Fruit fly (Drosophila melanogaster) whole organism, adult: ENCODE measurements around the gene yata.

Experiments
- CG11617 ChIP-seq: fragments of 200-800 bp; sonication (Bioruptor generic); optimal IDR thresholded peaks from 2 replicates; lab custom pipeline; 2017; ENCODE audit warnings: mild to moderate bottlenecking, missing biosample characterization, missing genetic modification reagents, missing genetic modification characterization
- CG12768 ChIP-seq: fragments of 200-800 bp; sonication (Bioruptor generic); optimal IDR thresholded peaks from 2 replicates; lab custom pipeline; 2017; ENCODE audit warnings: missing biosample characterization, missing genetic modification characterization, mild to moderate bottlenecking, moderate library complexity, missing genetic modification reagents
- CG14711 ChIP-seq: fragments of 200-800 bp; sonication (Bioruptor generic); optimal IDR thresholded peaks from 2 replicates; lab custom pipeline; 2018; ENCODE audit warnings: missing biosample characterization, mild to moderate bottlenecking, missing genetic modification characterization, moderate library complexity
- CG1620 ChIP-seq: fragments of 200-800 bp; sonication (Bioruptor generic); optimal IDR thresholded peaks from 2 replicates; lab custom pipeline; 2016; ENCODE audit warnings: missing biosample characterization, missing genetic modification characterization
- CG33017 ChIP-seq: fragments of 200-800 bp; sonication (Bioruptor generic); optimal IDR thresholded peaks from 2 replicates; lab custom pipeline; 2018; ENCODE audit warnings: missing biosample characterization, mild to moderate bottlenecking, missing genetic modification characterization, moderate library complexity
- CG5204 ChIP-seq: fragments of 200-800 bp; sonication (Bioruptor generic); optimal IDR thresholded peaks from 2 replicates; lab custom pipeline; 2016; ENCODE audit warnings: missing biosample characterization, missing genetic modification characterization
- CG7045 ChIP-seq: fragments of 200-800 bp; sonication (Bioruptor generic); optimal IDR thresholded peaks from 2 replicates; lab custom pipeline; 2017; ENCODE audit warnings: missing biosample characterization, mild to moderate bottlenecking, missing genetic modification characterization
- CG7101 ChIP-seq: fragments of 200-800 bp; sonication (Bioruptor generic); optimal IDR thresholded peaks from 2 replicates; lab custom pipeline; 2018; ENCODE audit warnings: missing biosample characterization, mild to moderate bottlenecking, missing genetic modification characterization, moderate library complexity
- Clk ChIP-seq: fragments of 200-800 bp; sonication (Bioruptor generic); optimal IDR thresholded peaks from 2 replicates; lab custom pipeline; 2017; ENCODE audit warnings: missing biosample characterization, missing genetic modification characterization
- Crg-1 ChIP-seq: fragments of 200-800 bp; sonication (Bioruptor generic); optimal IDR thresholded peaks from 2 replicates; lab custom pipeline; 2016; ENCODE audit warnings: missing biosample characterization, missing genetic modification characterization
- Hr96 ChIP-seq: fragments of 200-800 bp; sonication (Bioruptor generic); optimal IDR thresholded peaks from 2 replicates; lab custom pipeline; 2016; ENCODE audit warnings: missing biosample characterization, missing genetic modification characterization
- Mnt ChIP-seq: fragments of 200-800 bp; sonication (Bioruptor generic); optimal IDR thresholded peaks from 2 replicates; lab custom pipeline; 2016; ENCODE audit warnings: missing biosample characterization, mild to moderate bottlenecking, missing genetic modification characterization
- bab1 ChIP-seq: fragments of 200-800 bp; sonication (Bioruptor generic); optimal IDR thresholded peaks from 3 replicates; lab custom pipeline; 2019; ENCODE audit warnings: missing biosample characterization, mild to moderate bottlenecking, missing genetic modification characterization, moderate library complexity
- cic ChIP-seq: fragments of 200-800 bp; sonication (Bioruptor generic); optimal IDR thresholded peaks from 2 replicates; lab custom pipeline; 2017; ENCODE audit warnings: missing biosample characterization, mild to moderate bottlenecking, missing genetic modification characterization, moderate library complexity
- cnc ChIP-seq, 2 experiments: fragments of >200 bp; optimal IDR thresholded peaks; 2 replicates each; lab custom pipeline; 2017
- kay ChIP-seq: fragments of 200-800 bp; sonication (Bioruptor generic); peaks from one replicate; lab custom pipeline; 2016; ENCODE audit warnings: missing biosample characterization, missing genetic modification characterization, borderline replicate concordance
- ovo ChIP-seq: fragments of 200-800 bp; sonication (Bioruptor generic); optimal IDR thresholded peaks from 2 replicates; lab custom pipeline; 2016; ENCODE audit warnings: missing biosample characterization, missing genetic modification characterization
- pad ChIP-seq: fragments of 200-800 bp; sonication (Bioruptor generic); optimal IDR thresholded peaks from 3 replicates; lab custom pipeline; 2017; ENCODE audit warnings: missing biosample characterization, missing genetic modification characterization, mild to moderate bottlenecking, moderate library complexity, missing genetic modification reagents
- tj ChIP-seq: fragments of 200-800 bp; sonication (Bioruptor generic); optimal IDR thresholded peaks from 3 replicates; lab custom pipeline; 2017; ENCODE audit warnings: missing biosample characterization, mild to moderate bottlenecking, missing genetic modification characterization, moderate library complexity
- toe ChIP-seq: fragments of 200-800 bp; sonication (Bioruptor generic); optimal IDR thresholded peaks from 2 replicates; lab custom pipeline; 2016; ENCODE audit warnings: missing biosample characterization, missing genetic modification characterization

Gene yata

DNA sequence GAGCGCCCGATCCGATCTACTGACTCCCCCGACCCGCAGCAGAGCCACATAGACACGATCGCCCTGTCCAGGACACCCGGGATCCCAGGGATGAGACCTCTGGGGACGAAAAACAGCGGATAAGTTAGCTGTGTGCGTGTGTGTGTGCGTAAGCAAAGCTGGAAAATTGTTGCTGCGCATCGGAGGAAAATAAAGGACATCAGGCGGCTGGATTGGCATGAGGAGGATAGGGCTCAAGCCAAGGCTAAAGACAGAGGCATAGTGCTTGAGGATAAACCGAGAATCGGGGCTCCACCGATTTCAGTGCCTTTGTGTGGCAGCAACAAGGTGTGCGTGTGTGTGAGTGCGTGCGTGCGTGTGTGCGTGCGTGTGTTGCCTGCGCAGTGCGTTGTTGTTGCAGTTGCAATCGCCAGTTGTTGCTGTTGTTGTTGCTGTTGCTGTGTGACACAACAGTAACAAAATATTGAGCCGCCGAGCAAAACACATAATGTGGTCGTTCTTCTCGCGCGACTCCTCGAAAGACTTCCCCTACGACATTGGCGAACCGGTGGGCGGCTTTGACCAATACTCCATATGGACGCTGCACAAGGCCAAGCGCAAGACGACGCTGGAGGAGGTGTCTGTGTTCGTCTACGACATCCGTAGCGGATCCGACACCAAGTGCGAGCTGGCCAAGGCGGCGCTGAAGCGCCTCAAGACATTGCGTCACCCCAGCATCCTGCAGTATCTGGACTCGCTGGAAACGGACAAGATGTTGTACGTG lies 466 bp downstream of the yata start:
- TF ChIP-seq Hr96 (GFP tag; lab: Kevin White, UChicago), result no peak
- no peak for TF ChIP-seq ovo (GFP tag; lab: Kevin White, UChicago)
- no peak for TF ChIP-seq kay (GFP tag; lab: Kevin White, UChicago)
- TF ChIP-seq CG7045 (GFP tag; lab: Kevin White, UChicago), result no peak
- TF ChIP-seq CG11617 (GFP tag; lab: Kevin White, UChicago), result no peak
- TF ChIP-seq cnc (optimal IDR thresholded peaks at IDR 0.05; lab: Kevin White, UChicago), result no peak

DNA sequence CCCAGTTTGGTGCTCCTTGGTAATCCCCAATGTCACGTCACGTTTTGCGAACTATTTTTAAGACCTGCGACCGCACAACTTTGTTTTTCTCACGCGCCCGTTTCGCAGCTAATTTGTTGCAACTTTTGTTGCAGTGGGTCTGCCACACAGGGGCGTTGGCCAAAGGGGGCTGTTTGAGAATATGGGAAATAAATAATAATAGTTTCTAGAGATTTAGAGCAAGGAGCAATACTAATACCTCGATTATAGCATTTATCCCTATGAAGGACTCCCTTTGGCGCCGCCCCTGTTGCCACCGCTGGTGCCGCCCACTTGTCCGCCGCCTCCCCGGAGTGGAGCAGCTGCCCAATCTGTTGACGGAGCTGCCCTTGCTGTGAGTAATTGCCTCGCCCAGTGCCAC lies 6.2 kb downstream of the yata start:
- TF ChIP-seq CG11617 (GFP tag; lab: Kevin White, UChicago) (no peak), Crg-1 (GFP tag; lab: Kevin White, UChicago) (no peak), pad (no peak), cnc (optimal IDR thresholded peaks at IDR 0.05; lab: Kevin White, UChicago) (no peak), bab1 (no peak), Clk (GFP tag; lab: Kevin White, UChicago) (no peak)

DNA sequence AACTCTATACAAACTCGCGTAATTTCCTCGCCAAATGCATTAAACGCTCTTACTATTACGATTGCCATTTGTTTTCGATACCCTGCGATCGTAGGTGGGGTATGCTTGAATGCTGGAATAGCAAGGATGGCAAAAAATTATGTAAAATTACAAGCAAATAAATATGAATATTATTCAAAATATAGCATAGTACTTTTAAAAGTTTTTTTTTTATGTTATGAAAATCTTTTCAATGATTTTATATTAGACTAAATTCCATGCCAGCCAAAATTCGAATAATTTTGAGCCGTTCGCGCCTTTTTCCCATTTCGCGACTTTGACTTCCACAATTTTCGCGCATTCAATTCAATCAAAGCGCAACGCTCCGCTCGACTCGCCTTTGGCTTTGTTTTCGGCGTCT lies 7.1 kb downstream of the yata start:
- TF ChIP-seq tj (GFP tag; lab: Kevin White, UChicago), result no peak
- peak; percentile 73 for TF ChIP-seq CG12768
- TF ChIP-seq CG11617 (GFP tag; lab: Kevin White, UChicago), result peak; percentile 44
- no peak for TF ChIP-seq Crg-1 (GFP tag; lab: Kevin White, UChicago)
- no peak for TF ChIP-seq ovo (GFP tag; lab: Kevin White, UChicago)
- peak; percentile 73 for TF ChIP-seq CG33017 (tag; lab: Kevin White, UChicago)
- TF ChIP-seq Clk (GFP tag; lab: Kevin White, UChicago), result peak; percentile 9
- TF ChIP-seq CG7101 (tag; lab: Kevin White, UChicago), result peak; percentile 6

DNA sequence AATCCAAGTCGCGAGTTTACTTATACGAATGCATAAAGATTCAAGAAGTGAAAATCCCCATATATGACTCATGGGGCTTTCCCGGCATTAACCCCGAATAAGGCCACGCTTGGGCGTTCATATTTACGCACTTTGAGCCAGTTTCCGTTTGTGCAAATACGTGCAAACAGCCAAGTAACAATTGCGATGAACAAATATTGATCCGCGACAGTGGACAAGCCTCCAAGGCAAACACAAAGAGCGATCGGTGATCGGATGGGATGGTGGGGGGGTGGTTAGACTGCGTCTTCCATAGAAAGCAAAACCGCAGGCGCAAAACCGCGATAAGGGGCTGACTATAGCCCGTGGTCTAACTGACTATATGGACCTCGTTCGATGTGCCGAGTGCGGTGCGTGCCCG lies 8.2 kb downstream of the yata start:
- TF ChIP-seq CG11617 (GFP tag; lab: Kevin White, UChicago), result no peak
- TF ChIP-seq CG7101 (tag; lab: Kevin White, UChicago), result no peak
- TF ChIP-seq CG5204, result no peak
- no peak for TF ChIP-seq CG7045 (GFP tag; lab: Kevin White, UChicago)
- no peak for TF ChIP-seq CG12768
- no peak for TF ChIP-seq pad

DNA sequence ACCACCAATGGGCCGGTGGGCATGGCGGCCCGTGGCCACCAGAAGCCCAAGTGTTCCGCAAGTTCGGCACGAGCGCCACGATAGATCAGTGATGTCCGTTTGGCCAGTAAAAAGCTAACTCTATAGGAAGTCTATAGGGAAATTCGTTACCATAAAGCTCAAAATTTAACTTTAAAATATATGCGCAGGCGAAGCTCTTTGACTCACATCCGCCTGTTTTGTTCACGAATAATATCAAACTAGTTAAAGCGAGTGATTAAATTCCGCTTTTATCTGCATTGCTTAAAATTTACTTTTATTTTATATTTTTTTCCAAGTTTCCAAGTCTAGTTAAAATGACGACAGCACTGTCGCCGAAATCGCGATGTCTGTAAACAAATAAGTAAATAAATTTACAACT lies 8.7 kb downstream of the yata start:
- TF ChIP-seq CG11617 (GFP tag; lab: Kevin White, UChicago), result no peak
- TF ChIP-seq CG12768, result no peak
- TF ChIP-seq CG1620 (GFP tag; lab: Kevin White, UChicago), result no peak
- no peak for TF ChIP-seq CG14711 (tag; lab: Kevin White, UChicago)
- no peak for TF ChIP-seq ovo (GFP tag; lab: Kevin White, UChicago)
- no peak for TF ChIP-seq Clk (GFP tag; lab: Kevin White, UChicago)
- no peak for TF ChIP-seq kay (GFP tag; lab: Kevin White, UChicago)
- no peak for TF ChIP-seq CG7101 (tag; lab: Kevin White, UChicago)
- TF ChIP-seq Mnt (GFP tag; lab: Kevin White, UChicago), result no peak
- no peak for TF ChIP-seq cnc (optimal IDR thresholded peaks at IDR 0.05; lab: Kevin White, UChicago)
- TF ChIP-seq CG7045 (GFP tag; lab: Kevin White, UChicago), result no peak
- TF ChIP-seq toe (GFP tag; lab: Kevin White, UChicago), result no peak
- no peak for TF ChIP-seq pad
- TF ChIP-seq CG5204, result no peak
- TF ChIP-seq CG33017 (tag; lab: Kevin White, UChicago), result no peak
- TF ChIP-seq tj (GFP tag; lab: Kevin White, UChicago), result no peak
- TF ChIP-seq cic (GFP tag; lab: Kevin White, UChicago), result no peak
- TF ChIP-seq Crg-1 (GFP tag; lab: Kevin White, UChicago), result no peak

DNA sequence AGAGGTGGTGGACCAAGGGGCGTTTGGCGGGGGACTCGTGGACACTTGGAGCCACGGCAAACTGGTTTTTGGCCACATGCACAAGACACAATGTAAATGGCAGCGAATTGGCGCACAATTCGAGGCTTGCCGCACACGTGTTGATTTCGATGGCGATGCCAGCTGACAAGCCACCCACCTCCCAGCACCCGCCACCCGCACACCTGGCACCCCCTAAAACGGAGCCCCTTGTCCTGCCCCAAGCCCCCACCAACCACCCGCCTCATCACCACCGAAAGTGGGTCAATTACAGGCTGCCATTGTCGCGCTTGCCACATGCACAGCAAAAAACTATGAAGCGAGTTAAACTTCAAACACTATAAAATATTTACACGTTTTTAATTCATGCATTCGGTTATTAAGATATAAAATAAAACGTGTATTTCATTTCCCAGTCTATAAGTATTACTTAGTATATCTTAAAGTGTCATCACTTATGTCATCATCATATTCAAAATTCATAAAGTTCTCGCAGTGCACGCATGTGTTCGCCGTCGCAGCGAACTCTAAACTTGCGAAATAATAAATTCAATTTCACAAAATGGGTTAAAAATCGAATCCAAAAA lies 9.2 kb downstream of the yata start:
- TF ChIP-seq CG33017 (tag; lab: Kevin White, UChicago) (no peak), Mnt (GFP tag; lab: Kevin White, UChicago) (no peak), CG7101 (tag; lab: Kevin White, UChicago) (no peak), tj (GFP tag; lab: Kevin White, UChicago) (no peak), CG11617 (GFP tag; lab: Kevin White, UChicago) (no peak), CG1620 (GFP tag; lab: Kevin White, UChicago) (no peak), cic (GFP tag; lab: Kevin White, UChicago) (no peak), toe (GFP tag; lab: Kevin White, UChicago) (no peak), kay (GFP tag; lab: Kevin White, UChicago) (no peak), pad (no peak), Clk (GFP tag; lab: Kevin White, UChicago) (no peak), ovo (GFP tag; lab: Kevin White, UChicago) (no peak), Crg-1 (GFP tag; lab: Kevin White, UChicago) (no peak), CG14711 (tag; lab: Kevin White, UChicago) (no peak), CG12768 (no peak), Hr96 (GFP tag; lab: Kevin White, UChicago) (no peak), cnc (optimal IDR thresholded peaks at IDR 0.05; lab: Kevin White, UChicago) (no peak)
